Fruit fly (Drosophila melanogaster): Measurements from ENCODE around the gene Alp11.

The Alp11 gene

DNA sequence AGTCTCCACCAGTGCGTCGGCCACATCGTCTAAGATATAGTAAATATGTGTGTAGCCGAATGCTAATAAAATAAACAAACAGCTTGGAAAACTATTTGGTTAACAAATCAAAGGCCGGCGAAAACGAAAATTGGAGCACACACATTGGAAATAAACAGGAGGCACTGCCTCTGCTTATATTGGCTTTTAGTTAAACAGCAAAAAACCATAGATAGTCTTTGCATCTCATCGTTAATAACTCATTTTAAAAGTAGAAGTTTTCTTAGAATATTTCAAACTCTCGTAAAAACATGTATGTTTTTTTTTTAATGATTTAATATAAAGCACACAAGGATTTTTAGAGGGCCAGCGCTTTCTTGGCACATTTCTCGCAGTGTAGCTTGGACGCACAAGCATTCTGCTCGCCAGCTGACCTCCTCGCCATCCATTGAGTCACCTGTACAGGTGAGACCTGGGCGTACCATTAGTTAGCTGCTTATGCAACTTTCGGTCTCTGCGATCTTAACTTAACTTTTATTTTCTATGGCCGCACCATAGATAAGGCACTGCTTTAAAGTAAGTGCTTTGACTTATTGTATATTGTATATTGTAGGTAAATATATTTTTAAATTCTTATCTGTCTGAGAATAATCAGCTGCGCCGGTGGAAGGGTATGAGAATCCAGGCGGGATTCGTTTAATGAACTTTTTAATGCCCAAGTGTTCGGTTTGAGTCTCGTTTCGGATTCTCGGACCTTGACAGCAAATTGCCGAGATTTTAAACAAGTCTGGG, 4.4 kb downstream of the Alp11 start (continued):
- TF ChIP-seq Blimp-1 (GFP tag; optimal IDR thresholded peaks at IDR 0.05) (peak; percentile 38), fu2 (GFP tag; optimal IDR thresholded peaks at IDR 0.05) (no peak), CG12659 (GFP tag; optimal IDR thresholded peaks at IDR 0.05) (peak; percentile 20), danr (GFP tag; IDR thresholded peaks at IDR 0.05) (no peak), H2.0 (GFP tag; IDR thresholded peaks at IDR 0.05) (no peak), Dp (GFP tag; optimal IDR thresholded peaks at IDR 0.05) (no peak), amos (GFP tag; IDR thresholded peaks at IDR 0.05; ENCODE audit: partially characterized antibody) (no peak), Doc2 (GFP tag; IDR thresholded peaks at IDR 0.05) (no peak), phol (tag; optimal IDR thresholded peaks at IDR 0.05) (peak; percentile 48), nau (GFP tag; optimal IDR thresholded peaks at IDR 0.05) (no peak), CG14667 (GFP tag; IDR thresholded peaks at IDR 0.05) (no peak), Lim3 (GFP tag; IDR thresholded peaks at IDR 0.05) (no peak), zen (tag; optimal IDR thresholded peaks at IDR 0.05) (no peak), grau (tag; optimal IDR thresholded peaks at IDR 0.05) (peak; percentile 48), CG31224 (GFP tag; IDR thresholded peaks at IDR 0.05) (peak; percentile 72), gce (GFP tag; IDR thresholded peaks at IDR 0.05) (no peak), sr (GFP tag; IDR thresholded peaks at IDR 0.05) (no peak), seq (GFP tag; IDR thresholded peaks at IDR 0.05) (0 out of 2 replicates have a peak, but pooled peaks have one; percentile 27), Side (GFP tag; optimal IDR thresholded peaks at IDR 0.05) (peak; percentile 7), CG10209 (GFP tag; optimal IDR thresholded peaks at IDR 0.05) (peak; percentile 29), cas (GFP tag; IDR thresholded peaks at IDR 0.05) (no peak), CG5245 (GFP tag; optimal IDR thresholded peaks at IDR 0.05) (no peak), Hr51 (GFP tag; optimal IDR thresholded peaks at IDR 0.05) (peak; percentile 7 to 63), CG2678 (tag; optimal IDR thresholded peaks at IDR 0.05) (peak; percentile 61), Dfd (GFP tag; optimal IDR thresholded peaks at IDR 0.05) (no peak), gsb-n (tag; optimal IDR thresholded peaks at IDR 0.05) (peak; percentile 9), lov (optimal IDR thresholded peaks at IDR 0.05) (no peak), lov (GFP tag; IDR thresholded peaks at IDR 0.05) (no peak), Nf-YC (tag; optimal IDR thresholded peaks at IDR 0.05) (no peak), sug (tag; optimal IDR thresholded peaks at IDR 0.05) (no peak), CG11398 (GFP tag; optimal IDR thresholded peaks at IDR 0.05) (peak; percentile 10), CG17829 (tag; optimal IDR thresholded peaks at IDR 0.05) (no peak), CG34422 (GFP tag; IDR thresholded peaks at IDR 0.05) (0 out of 3 replicates have a peak, but pooled peaks have one; percentile 37), CG17385 (GFP tag; optimal IDR thresholded peaks at IDR 0.05) (peak; percentile 45), NK7.1 (GFP tag; optimal IDR thresholded peaks at IDR 0.05) (no peak), CG18476 (GFP tag; optimal IDR thresholded peaks at IDR 0.05) (no peak), CG3407 (GFP tag; optimal IDR thresholded peaks at IDR 0.05) (peak; percentile 7), gro (GFP tag; optimal IDR thresholded peaks at IDR 0.05) (no peak), repo (GFP tag; optimal IDR thresholded peaks at IDR 0.05) (no peak), ash1 (GFP tag; optimal IDR thresholded peaks at IDR 0.05) (no peak), HmgZ (tag; optimal IDR thresholded peaks at IDR 0.05) (peak; percentile 1), CG1024 (GFP tag; IDR thresholded peaks at IDR 0.05) (0 out of 2 replicates have a peak, but pooled peaks have one; percentile 18), emc (GFP tag; optimal IDR thresholded peaks at IDR 0.05) (no peak), Atf-2 (GFP tag; optimal IDR thresholded peaks at IDR 0.05) (no peak), chif (GFP tag; optimal IDR thresholded peaks at IDR 0.05) (peak; percentile 21 to 44), E2f2 (GFP tag; IDR thresholded peaks at IDR 0.05) (peak; percentile 32; the same call in 1 of the 2 replicates), CG5180 (GFP tag; optimal IDR thresholded peaks at IDR 0.05) (peak; percentile 21), CG10543 (GFP tag; optimal IDR thresholded peaks at IDR 0.05) (no peak), HHEX (GFP tag; optimal IDR thresholded peaks at IDR 0.05) (peak; percentile 49), sima (GFP tag; optimal IDR thresholded peaks at IDR 0.05) (no peak)

Data from whole organism, embryonic.